Worm (Caenorhabditis elegans) whole organism, L2 larva: ENCODE measurements around the gene josd-1.

Source experiments
- R02D3.7 ChIP-seq: fragments of 150-350 bp; optimal IDR thresholded peaks from 2 replicates; lab custom pipeline; 2014; ENCODE audit warnings: missing biosample characterization, missing genetic modification characterization
- alr-1 ChIP-seq: fragments of 150-350 bp; optimal IDR thresholded peaks from 2 replicates; lab custom pipeline; 2014; ENCODE audit warnings: missing biosample characterization, missing genetic modification characterization
- ceh-16 ChIP-seq: fragments of 150-350 bp; optimal IDR thresholded peaks from 2 replicates; lab custom pipeline; 2014; ENCODE audit warnings: missing biosample characterization, missing genetic modification characterization
- fos-1 ChIP-seq: fragments of 150-350 bp; optimal IDR thresholded peaks from 2 replicates; lab custom pipeline; 2014; ENCODE audit warnings: missing biosample characterization, missing genetic modification characterization
- lsy-2 ChIP-seq, 2 experiments: fragments of 150-350 bp in 1 of 2; sonication (generic microtip) in 1 of 2; optimal IDR thresholded peaks; 2 replicates each; lab custom pipeline; 2014 to 2017; ENCODE audit warnings: missing biosample characterization in 2 of 2, missing genetic modification characterization in 2 of 2
- nhr-11 ChIP-seq: fragments of 150-350 bp; optimal IDR thresholded peaks from 2 replicates; lab custom pipeline; 2014; ENCODE audit warnings: missing biosample characterization, missing genetic modification characterization
- nhr-129 ChIP-seq: fragments of 150-350 bp; optimal IDR thresholded peaks from 2 replicates; lab custom pipeline; 2014; ENCODE audit warnings: missing biosample characterization, missing genetic modification characterization
- nhr-237 ChIP-seq: fragments of 150-350 bp; optimal IDR thresholded peaks from 2 replicates; lab custom pipeline; 2014; ENCODE audit warnings: missing biosample characterization, missing genetic modification characterization
- nhr-25 ChIP-seq: fragments of 150-350 bp; sonication (generic microtip); optimal IDR thresholded peaks from 3 replicates; lab custom pipeline; 2014; ENCODE audit warnings: missing biosample characterization, missing genetic modification characterization
- snpc-4 ChIP-seq: fragments of 150-350 bp; optimal IDR thresholded peaks from 2 replicates; lab custom pipeline; 2014; ENCODE audit warnings: missing biosample characterization, missing genetic modification characterization
- ztf-11 ChIP-seq: sonication (generic microtip); optimal IDR thresholded peaks from 2 replicates; lab custom pipeline; 2017; ENCODE audit warnings: missing biosample characterization, missing genetic modification characterization

- TF ChIP-seq R02D3.7 (tag; lab: Kevin White, UChicago) (no peak), nhr-129 (tag; lab: Kevin White, UChicago) (no peak), lsy-2 (tag; optimal IDR thresholded peaks at IDR 0.05; lab: Kevin White, UChicago) (no peak), fos-1 (tag; lab: Kevin White, UChicago) (no peak), nhr-25 (no peak), snpc-4 (tag; lab: Kevin White, UChicago) (no peak), ceh-16 (tag; lab: Kevin White, UChicago) (no peak), ztf-11 (tag; lab: Kevin White, UChicago) (no peak), alr-1 (tag; lab: Kevin White, UChicago) (no peak), nhr-237 (tag; lab: Kevin White, UChicago) (no peak), nhr-11 (tag; lab: Kevin White, UChicago) (no peak)
Observed at ce11 chrIII:2826770-2827169, 9.7 kb upstream of the josd-1 start, which contains the start of gene Y71H2AM.1.
